Worm (Caenorhabditis elegans): ENCODE data around the gene C04G6.6.

DNA sequence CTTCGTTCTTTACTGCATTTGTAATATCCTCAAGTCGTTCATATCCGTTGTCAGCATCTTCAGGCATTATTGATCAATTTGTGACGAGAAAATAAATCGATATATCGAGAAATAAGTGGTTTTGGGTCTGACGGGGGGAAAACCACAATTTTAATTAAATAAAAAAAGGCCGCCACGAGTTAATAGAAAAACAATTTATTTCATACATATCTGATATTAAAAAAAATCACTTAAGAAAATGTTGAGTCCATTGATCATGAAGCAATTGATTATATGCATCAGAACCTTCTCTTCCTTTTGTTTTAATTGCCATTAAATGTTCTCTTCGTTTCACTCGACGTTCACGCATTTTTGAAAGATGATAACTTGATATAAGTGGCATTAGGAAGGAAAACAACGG lies 48.8 kb upstream of the C04G6.6 start, which contains the start of gene F58A6.5:
- TF ChIP-seq nhr-23 (tag; optimal IDR thresholded peaks at IDR 0.05) (no peak), Y55F3AM.14 (GFP tag; optimal IDR thresholded peaks at IDR 0.05) (no peak), elt-3 (tag; optimal IDR thresholded peaks at IDR 0.05) (no peak), nhr-10 (tag; optimal IDR thresholded peaks at IDR 0.05) (no peak), ceh-16 (tag; optimal IDR thresholded peaks at IDR 0.05) (no peak), nhr-12 (tag; optimal IDR thresholded peaks at IDR 0.05) (no peak), fos-1 (tag; optimal IDR thresholded peaks at IDR 0.05) (no peak), lin-39 (tag; optimal IDR thresholded peaks at IDR 0.05) (no peak), lsy-2 (tag; optimal IDR thresholded peaks at IDR 0.05) (no peak), ceh-82 (tag; optimal IDR thresholded peaks at IDR 0.05) (no peak)

All from whole organism, L2 larva.